Fruit fly (Drosophila melanogaster): ENCODE results near the gene PNUTS.

The PNUTS gene

DNA sequence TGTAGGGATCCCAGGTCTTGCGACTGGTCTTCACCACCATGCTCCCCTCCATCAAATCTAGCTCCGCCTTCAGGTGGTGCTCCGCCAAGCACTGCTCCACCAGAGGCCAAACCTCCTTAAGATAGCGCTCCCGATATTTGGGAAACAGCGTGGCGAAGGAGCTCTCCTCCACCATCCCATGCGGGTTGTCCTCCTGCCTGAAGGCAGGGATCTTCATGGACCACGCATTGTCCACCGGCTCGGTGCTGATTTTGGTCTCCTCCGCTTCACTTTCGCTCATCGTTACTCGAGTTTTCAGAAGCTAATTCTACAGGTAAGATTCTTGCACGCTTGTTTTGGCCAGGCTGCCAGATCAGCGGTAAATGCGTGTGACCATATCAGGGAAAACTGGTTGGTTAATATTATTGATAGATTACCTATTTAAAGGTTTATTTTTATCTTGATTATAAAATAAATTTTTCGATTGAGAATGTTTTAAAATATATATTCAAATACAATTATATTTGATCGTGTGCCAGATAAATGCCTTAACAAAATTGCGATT, 696 bp upstream of the PNUTS start, which contains the start of gene dbe (continued):
- no peak for TF ChIP-seq CG18599 (GFP tag; optimal IDR thresholded peaks at IDR 0.05)
- no peak for TF ChIP-seq CG5245 (GFP tag; optimal IDR thresholded peaks at IDR 0.05)
- no peak for TF ChIP-seq CG3726 (GFP tag; IDR thresholded peaks at IDR 0.05)

DNA sequence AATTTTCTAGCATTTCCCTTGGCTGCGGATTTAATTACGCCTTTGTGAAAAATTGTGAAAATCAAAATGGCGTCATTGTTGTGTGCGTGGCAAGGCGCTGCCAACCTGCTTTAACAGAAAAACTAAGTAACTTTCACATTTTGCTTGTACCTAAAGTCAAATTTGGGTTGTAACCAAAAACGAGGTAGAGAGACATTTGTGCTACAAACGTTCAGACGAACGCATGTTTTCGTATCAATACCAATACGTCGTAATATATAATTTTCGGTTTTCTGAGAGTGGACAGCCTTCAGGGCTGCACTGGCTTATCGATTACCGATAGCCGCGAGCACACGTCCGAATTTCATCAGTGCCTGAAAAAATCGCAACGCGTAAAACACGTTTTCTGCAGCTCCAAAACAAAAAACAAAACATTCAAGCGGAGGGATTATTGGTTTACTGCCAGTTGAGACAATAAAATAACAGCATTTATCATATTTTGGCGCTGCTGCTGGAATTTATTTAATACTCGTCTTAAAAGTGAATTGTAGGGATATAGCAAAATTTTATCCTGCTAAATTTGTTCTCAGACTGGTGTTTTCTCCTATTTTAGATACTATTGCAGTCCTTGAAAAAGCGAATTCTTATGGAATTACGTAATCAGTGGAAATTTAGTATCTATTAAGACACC, 619 bp downstream of the PNUTS start:
- peak; percentile 15 for TF ChIP-seq CG15073 (GFP tag; optimal IDR thresholded peaks at IDR 0.05)
- peak; percentile 58 for TF ChIP-seq CG13287 (GFP tag; IDR thresholded peaks at IDR 0.05; ENCODE audit: partially characterized antibody)
- no peak for TF ChIP-seq cg (GFP tag; optimal IDR thresholded peaks at IDR 0.05)
- TF ChIP-seq CG17361 (GFP tag; IDR thresholded peaks at IDR 0.05) = no peak
- peak; percentile 52; the same call in 2 of the 3 replicates for TF ChIP-seq knrl (GFP tag; IDR thresholded peaks at IDR 0.05; ENCODE audit: partially characterized antibody)
- TF ChIP-seq Mrtf (GFP tag; IDR thresholded peaks at IDR 0.05) = peak; percentile 52; the same call in 2 of the 3 replicates
- TF ChIP-seq CG5245 (GFP tag; optimal IDR thresholded peaks at IDR 0.05) = peak; percentile 7
- peak; percentile 42 for TF ChIP-seq hkb (optimal IDR thresholded peaks at IDR 0.05)
- TF ChIP-seq hkb (GFP tag; IDR thresholded peaks at IDR 0.05) = peak; percentile 55
- peak; percentile 43 for TF ChIP-seq Dek (tag; optimal IDR thresholded peaks at IDR 0.05)
- TF ChIP-seq jing (GFP tag; optimal IDR thresholded peaks at IDR 0.05) = no peak
- peak; percentile 36 for TF ChIP-seq CG1529 (GFP tag; optimal IDR thresholded peaks at IDR 0.05)
- peak in 1 of 2 experiments; percentile 13 for TF ChIP-seq crp (GFP tag; optimal IDR thresholded peaks at IDR 0.05)
- TF ChIP-seq BEAF-32 (GFP tag; optimal IDR thresholded peaks at IDR 0.05) = peak; percentile 43
- TF ChIP-seq CG7745 (tag; optimal IDR thresholded peaks at IDR 0.05) = no peak
- TF ChIP-seq CG10462 (GFP tag; optimal IDR thresholded peaks at IDR 0.05) = peak; percentile 31
- peak; percentile 39 for TF ChIP-seq CG11723 (GFP tag; optimal IDR thresholded peaks at IDR 0.05)
- TF ChIP-seq Dip2 (GFP tag; IDR thresholded peaks at IDR 0.05) = no peak
- peak; percentile 43 for TF ChIP-seq HHEX (GFP tag; optimal IDR thresholded peaks at IDR 0.05)
- TF ChIP-seq nerfin-2 (GFP tag; IDR thresholded peaks at IDR 0.05; ENCODE audit: partially characterized antibody) = peak; percentile 11; the same call in 1 of the 2 replicates
- peak; percentile 16 for TF ChIP-seq Deaf1 (tag; optimal IDR thresholded peaks at IDR 0.05)
- TF ChIP-seq CG14710 (tag; optimal IDR thresholded peaks at IDR 0.05) = peak; percentile 39
- no peak for TF ChIP-seq pan (optimal IDR thresholded peaks at IDR 0.05)
- TF ChIP-seq pan (GFP tag; optimal IDR thresholded peaks at IDR 0.05 in 1 of 2, IDR thresholded peaks at IDR 0.05 in 1 of 2) = peak in 1 of 2 experiments; percentile 78
- TF ChIP-seq ac (GFP tag; optimal IDR thresholded peaks at IDR 0.05) = no peak
- TF ChIP-seq onecut (GFP tag; IDR thresholded peaks at IDR 0.05) = peak; percentile 79
- peak; percentile 57 for TF ChIP-seq Atf3 (GFP tag; optimal IDR thresholded peaks at IDR 0.05)
- peak; percentile 26; the same call in 1 of the 2 replicates for TF ChIP-seq E2f2 (GFP tag; IDR thresholded peaks at IDR 0.05)
- no peak for TF ChIP-seq Dp (GFP tag; optimal IDR thresholded peaks at IDR 0.05)
- 0 out of 2 replicates have a peak, but pooled peaks have one; percentile 13 for TF ChIP-seq CkIIα-i1 (GFP tag; IDR thresholded peaks at IDR 0.05)
- TF ChIP-seq so (GFP tag; IDR thresholded peaks at IDR 0.05) = peak; percentile 65; the same call in 1 of the 3 replicates
- TF ChIP-seq CG7271 (tag; optimal IDR thresholded peaks at IDR 0.05) = no peak
- peak; percentile 85 for TF ChIP-seq mam (GFP tag; optimal IDR thresholded peaks at IDR 0.05)
- peak; percentile 92 for TF ChIP-seq sd (tag; optimal IDR thresholded peaks at IDR 0.05)
- TF ChIP-seq CG6765 (GFP tag; optimal IDR thresholded peaks at IDR 0.05) = peak; percentile 67
- peak; percentile 82 for TF ChIP-seq Dref (GFP tag; IDR thresholded peaks at IDR 0.05)
- no peak for TF ChIP-seq toy (GFP tag; IDR thresholded peaks at IDR 0.05)
- no peak for TF ChIP-seq CG6683 (GFP tag; optimal IDR thresholded peaks at IDR 0.05)
- peak; percentile 77 for TF ChIP-seq Xrp1 (GFP tag; IDR thresholded peaks at IDR 0.05)
- peak; percentile 71 for TF ChIP-seq CG2678 (tag; optimal IDR thresholded peaks at IDR 0.05)
- peak; percentile 55; the same call in 1 of the 3 replicates for TF ChIP-seq H15 (GFP tag; IDR thresholded peaks at IDR 0.05)
- peak; percentile 82 for TF ChIP-seq CG2120 (GFP tag; optimal IDR thresholded peaks at IDR 0.05)
- TF ChIP-seq az2 (GFP tag; optimal IDR thresholded peaks at IDR 0.05) = peak; percentile 74
- TF ChIP-seq klu (GFP tag; IDR thresholded peaks at IDR 0.05) = peak; percentile 24; the same call in 1 of the 2 replicates

Data from whole organism, embryonic.